Fruit fly (Drosophila melanogaster): Measurements from ENCODE around the gene Rpt3.
A peak's percentile ranks its signal among the peaks of the same experiment; 100 is the strongest.
"Not testable (repeated sequence)": the region's sequence is repeated elsewhere in the genome, so short reads cannot be mapped to it uniquely, and the experiment has no call there.

The Rpt3 gene

dm6 chrX:11088778-11089340 is 36.0 kb upstream of the Rpt3 start, which contains the start of gene Vago (continued):
- TF ChIP-seq Eip75B (GFP tag; optimal IDR thresholded peaks at IDR 0.05), result peak; percentile 2
- no peak for TF ChIP-seq Eip93F (GFP tag; optimal IDR thresholded peaks at IDR 0.05)
- peak; percentile 15 for TF ChIP-seq pdm3 (GFP tag; optimal IDR thresholded peaks at IDR 0.05)

- TF ChIP-seq CG31627 (GFP tag; optimal IDR thresholded peaks at IDR 0.05) (no peak), dsx (GFP tag; optimal IDR thresholded peaks at IDR 0.05; ENCODE audit: poor library complexity, severe bottlenecking) (peak; percentile 84), CG4318 (GFP tag; optimal IDR thresholded peaks at IDR 0.05) (no peak), Eip93F (GFP tag; optimal IDR thresholded peaks at IDR 0.05) (no peak), Met (GFP tag; optimal IDR thresholded peaks at IDR 0.05) (no peak), CG11762 (GFP tag; optimal IDR thresholded peaks at IDR 0.05; ENCODE audit: insufficient read depth) (no peak), Eip75B (GFP tag; optimal IDR thresholded peaks at IDR 0.05) (no peak), Eip78C (GFP tag) (peak; percentile 48), CG11902 (GFP tag; optimal IDR thresholded peaks at IDR 0.05) (no peak), acj6 (GFP tag; optimal IDR thresholded peaks at IDR 0.05) (no peak)
These were observed 34.7 kb upstream of the Rpt3 start, which contains the start of gene CG2076 for dm6 chrX:11090161-11090560. Gene CG2076, plus strand, starts transcription at chrX:11090210.

dm6 chrX:11092201-11092600 is 32.7 kb upstream of the Rpt3 start, which contains the start of gene CG2061:
Gene CG2061, plus strand, starts transcription at chrX:11092492.
- no peak for TF ChIP-seq CG3032 (tag; optimal IDR thresholded peaks at IDR 0.05)
- no peak for TF ChIP-seq CG34406 (GFP tag; optimal IDR thresholded peaks at IDR 0.05)
- TF ChIP-seq fd59A (GFP tag; optimal IDR thresholded peaks at IDR 0.05), result no peak
- TF ChIP-seq acj6 (GFP tag; optimal IDR thresholded peaks at IDR 0.05), result no peak
- TF ChIP-seq achi (GFP tag; optimal IDR thresholded peaks at IDR 0.05), result no peak
- no peak for TF ChIP-seq CG11762 (GFP tag; optimal IDR thresholded peaks at IDR 0.05; ENCODE audit: insufficient read depth)

dm6 chrX:11095276-11095675 is 29.6 kb upstream of the Rpt3 start:
- TF ChIP-seq CG1621 (tag; optimal IDR thresholded peaks at IDR 0.05), result no peak
- no peak for TF ChIP-seq Hr38 (GFP tag; optimal IDR thresholded peaks at IDR 0.05)
- no peak for TF ChIP-seq Eip75B (GFP tag; optimal IDR thresholded peaks at IDR 0.05)
- TF ChIP-seq fkh (GFP tag; optimal IDR thresholded peaks at IDR 0.05), result no peak
- TF ChIP-seq CG4318 (GFP tag; optimal IDR thresholded peaks at IDR 0.05), result no peak
- no peak for TF ChIP-seq CG3919 (GFP tag; optimal IDR thresholded peaks at IDR 0.05)
- no peak for TF ChIP-seq CG6854 (GFP tag; optimal IDR thresholded peaks at IDR 0.05)
- TF ChIP-seq vri (GFP tag; optimal IDR thresholded peaks at IDR 0.05), result peak; percentile 8

dm6 chrX:11095973-11096372 is 28.9 kb upstream of the Rpt3 start, which contains the start of gene CG42249:
Gene CG42249, plus strand, starts transcription at chrX:11096273.
- TF ChIP-seq CG32006 (GFP tag; optimal IDR thresholded peaks at IDR 0.05); CG15336 (GFP tag; IDR thresholded peaks at IDR 0.05); CG6792 (GFP tag; optimal IDR thresholded peaks at IDR 0.05): not testable (repeated sequence)

dm6 chrX:11108148-11108844 is 16.6 kb upstream of the Rpt3 start, which contains the start of gene Hsp60A:
Gene Hsp60A, plus strand, starts transcription at chrX:11108482.
- TF ChIP-seq eg (GFP tag; IDR thresholded peaks at IDR 0.05) (peak; percentile 53; the same call in 2 of the 3 replicates), svp (GFP tag) (peak; percentile 84), CG31627 (GFP tag; optimal IDR thresholded peaks at IDR 0.05) (peak; percentile 48), CG6163 (GFP tag; IDR thresholded peaks at IDR 0.05) (0 out of 3 replicates have a peak, but pooled peaks have one; percentile 27), ss (GFP tag; optimal IDR thresholded peaks at IDR 0.05) (no peak), Sox15 (GFP tag; optimal IDR thresholded peaks at IDR 0.05) (peak; percentile 14), Eip93F (GFP tag; optimal IDR thresholded peaks at IDR 0.05) (peak; percentile 48), fkh (GFP tag; optimal IDR thresholded peaks at IDR 0.05) (no peak), Hr39 (GFP tag; optimal IDR thresholded peaks at IDR 0.05) (peak; percentile 35), Sox14 (GFP tag; optimal IDR thresholded peaks at IDR 0.05) (peak; percentile 26), Gug (GFP tag; IDR thresholded peaks at IDR 0.05) (0 out of 2 replicates have a peak, but pooled peaks have one; percentile 15), CG11294 (GFP tag; IDR thresholded peaks at IDR 0.05) (no peak), CG3919 (GFP tag; optimal IDR thresholded peaks at IDR 0.05) (peak; percentile 46), CG1621 (tag; optimal IDR thresholded peaks at IDR 0.05) (no peak), topi (GFP tag; optimal IDR thresholded peaks at IDR 0.05) (peak; percentile 35), CG10669 (GFP tag; optimal IDR thresholded peaks at IDR 0.05) (peak; percentile 16), Eip78C (GFP tag) (peak; percentile 78), dsx (GFP tag; optimal IDR thresholded peaks at IDR 0.05; ENCODE audit: poor library complexity, severe bottlenecking) (no peak), spab (GFP tag; optimal IDR thresholded peaks at IDR 0.05) (no peak), CG32006 (GFP tag; optimal IDR thresholded peaks at IDR 0.05) (peak; percentile 30), cyc (GFP tag; optimal IDR thresholded peaks at IDR 0.05) (peak; percentile 15), CG6792 (GFP tag; optimal IDR thresholded peaks at IDR 0.05) (no peak), CG10631 (GFP tag; optimal IDR thresholded peaks at IDR 0.05) (peak; percentile 42), CG34406 (GFP tag; optimal IDR thresholded peaks at IDR 0.05) (peak; percentile 18)

All from whole organism, prepupa.